Worm (Caenorhabditis elegans) whole organism, L4 larva: ENCODE results near the gene ZC239.4.

Source experiments
- F49E8.2 ChIP-seq: sonication (generic microtip); optimal IDR thresholded peaks from 2 replicates; lab custom pipeline; 2016; ENCODE audit warnings: missing compliant biosample characterization, mild to moderate bottlenecking, missing genetic modification characterization, borderline replicate concordance
- duxl-1 ChIP-seq: sonication (generic microtip); optimal IDR thresholded peaks from 2 replicates; lab custom pipeline; 2016; ENCODE audit warnings: mild to moderate bottlenecking, missing genetic modification characterization, moderate library complexity, missing compliant biosample characterization; ENCODE audit not compliant: poor library complexity

DNA sequence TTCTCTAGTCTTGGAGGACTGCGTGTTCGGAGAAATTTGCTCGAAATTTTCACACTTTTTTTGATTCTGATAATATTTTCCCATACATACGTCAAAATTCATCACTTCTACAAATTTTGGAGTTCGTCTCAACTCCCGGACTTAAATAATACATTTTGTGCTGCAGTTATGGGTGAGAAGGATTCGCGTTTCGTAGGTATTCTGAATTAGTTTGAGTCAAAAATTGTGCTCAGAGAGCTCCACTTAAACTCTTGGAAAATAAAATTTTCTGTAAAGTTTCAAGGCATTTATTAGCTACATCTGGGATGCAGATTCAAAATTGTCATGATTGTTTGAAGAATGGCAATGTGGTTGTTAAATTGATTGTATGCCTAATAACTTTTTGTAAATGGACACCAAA, at the start of gene ZC239.4:
- no peak for TF ChIP-seq duxl-1 (tag; lab: Kevin White, UChicago)
- TF ChIP-seq F49E8.2 (tag; lab: Kevin White, UChicago), result no peak
